Fruit fly (Drosophila melanogaster) whole organism, embryonic: ENCODE data around the gene Prm.

Experiments
- Abd-B ChIP-seq: fragments of 200-800 bp; sonication (Bioruptor generic); optimal IDR thresholded peaks from 2 replicates; lab custom pipeline; 2018; ENCODE audit warnings: missing biosample characterization, mild to moderate bottlenecking, missing genetic modification characterization, moderate library complexity
- CG10654 ChIP-seq: fragments of 200-800 bp; sonication (Bioruptor generic); optimal IDR thresholded peaks from 2 replicates; lab custom pipeline; 2016; ENCODE audit warnings: missing biosample characterization, missing genetic modification characterization
- CG11247 ChIP-seq: fragments of 200-800 bp; sonication (Bioruptor generic); IDR thresholded peaks from 2 replicates; pipeline ENCODE4 v1.3.6; 2022; ENCODE audit warnings: missing biosample characterization, missing genetic modification characterization
- CG12071 ChIP-seq: fragments of 200-800 bp; sonication (Bioruptor generic); optimal IDR thresholded peaks from 3 replicates; lab custom pipeline; 2018; ENCODE audit warnings: missing biosample characterization, mild to moderate bottlenecking, missing genetic modification characterization
- CG12219 ChIP-seq: fragments of 200-800 bp; sonication (Bioruptor generic); optimal IDR thresholded peaks from 3 replicates; lab custom pipeline; 2018; ENCODE audit warnings: missing biosample characterization, mild to moderate bottlenecking, missing genetic modification characterization
- CG13424 ChIP-seq: fragments of 200-800 bp; sonication (Bioruptor generic); optimal IDR thresholded peaks from 2 replicates; lab custom pipeline; 2019; ENCODE audit warnings: missing biosample characterization, mild to moderate bottlenecking, missing genetic modification characterization, moderate library complexity
- CG14050 ChIP-seq: fragments of 200-800 bp; sonication (Bioruptor generic); IDR thresholded peaks from 3 replicates; pipeline ENCODE4 v1.3.6; 2022; ENCODE audit warnings: missing biosample characterization, missing genetic modification characterization
- CG2678 ChIP-seq: fragments of 200-800 bp; sonication (Bioruptor generic); optimal IDR thresholded peaks from 3 replicates; lab custom pipeline; 2019; ENCODE audit warnings: missing biosample characterization, mild to moderate bottlenecking, missing genetic modification characterization, moderate library complexity
- CG2889 ChIP-seq: fragments of 200-800 bp; sonication (Bioruptor generic); IDR thresholded peaks from 3 replicates; pipeline ENCODE4 v1.3.6; 2022; ENCODE audit warnings: missing biosample characterization, missing genetic modification characterization
- CG34376 ChIP-seq: fragments of 200-800 bp; sonication (Bioruptor generic); optimal IDR thresholded peaks from 2 replicates; lab custom pipeline; 2018; ENCODE audit warnings: missing biosample characterization, mild to moderate bottlenecking, missing genetic modification characterization
- CG5180 ChIP-seq: fragments of 200-800 bp; sonication (Bioruptor generic); optimal IDR thresholded peaks from 3 replicates; lab custom pipeline; 2017; ENCODE audit warnings: missing biosample characterization, missing genetic modification characterization, mild to moderate bottlenecking, moderate library complexity, missing genetic modification reagents
- CG6689 ChIP-seq: fragments of 200-800 bp; sonication (Bioruptor generic); IDR thresholded peaks from 2 replicates; pipeline ENCODE4 v1.3.6; 2022; ENCODE audit warnings: missing biosample characterization, missing genetic modification characterization
- CG6813 ChIP-seq: fragments of 200-800 bp; sonication (Bioruptor generic); optimal IDR thresholded peaks from 2 replicates; lab custom pipeline; 2017; ENCODE audit warnings: missing biosample characterization, missing genetic modification characterization, mild to moderate bottlenecking, moderate library complexity, missing genetic modification reagents
- CG8478 ChIP-seq: fragments of >200 bp; optimal IDR thresholded peaks from 2 replicates; lab custom pipeline; 2018
- CTCF ChIP-seq: fragments of 200-800 bp; sonication (Bioruptor generic); optimal IDR thresholded peaks from 2 replicates; lab custom pipeline; 2017; ENCODE audit warnings: missing biosample characterization, mild to moderate bottlenecking, missing genetic modification characterization, moderate library complexity
- CrebB ChIP-seq: fragments of 200-800 bp; sonication (Bioruptor generic); optimal IDR thresholded peaks from 3 replicates; lab custom pipeline; 2018; ENCODE audit warnings: missing biosample characterization, mild to moderate bottlenecking, missing genetic modification characterization
- H15 ChIP-seq: fragments of 200-800 bp; sonication (Bioruptor generic); IDR thresholded peaks from 3 replicates; pipeline ENCODE4 v1.3.6; 2022; ENCODE audit warnings: missing biosample characterization, missing genetic modification characterization
- Hey ChIP-seq: fragments of 200-800 bp; sonication (Bioruptor generic); optimal IDR thresholded peaks from 3 replicates; lab custom pipeline; 2018; ENCODE audit warnings: missing biosample characterization, mild to moderate bottlenecking, missing genetic modification characterization
- Lhr ChIP-seq: fragments of 200-800 bp; sonication (Bioruptor generic); optimal IDR thresholded peaks from 3 replicates; lab custom pipeline; 2017; ENCODE audit warnings: mild to moderate bottlenecking, missing biosample characterization, missing genetic modification reagents, missing genetic modification characterization
- Med ChIP-seq: fragments of 200-800 bp; sonication (Bioruptor generic); peaks from one replicate; lab custom pipeline; 2016; ENCODE audit warnings: missing biosample characterization, missing genetic modification characterization, mild to moderate bottlenecking, inconsistent platforms, moderate library complexity
- Opbp ChIP-seq: fragments of 200-800 bp; sonication (Bioruptor generic); IDR thresholded peaks from 3 replicates; pipeline ENCODE4 v1.3.6; 2022; ENCODE audit warnings: missing biosample characterization, missing genetic modification characterization; ENCODE audit not compliant: partially characterized antibody
- Optix ChIP-seq: fragments of 200-800 bp; sonication (Bioruptor generic); IDR thresholded peaks from 3 replicates; pipeline ENCODE4 v1.3.6; 2022; ENCODE audit warnings: missing biosample characterization, missing genetic modification characterization
- PHDP ChIP-seq: fragments of 200-800 bp; sonication (Bioruptor generic); optimal IDR thresholded peaks from 3 replicates; lab custom pipeline; 2018; ENCODE audit warnings: missing biosample characterization, mild to moderate bottlenecking, missing genetic modification characterization, moderate library complexity
- Stat92E ChIP-seq, 3 experiments: fragments of >200 bp in 2 of 3; fragments of 200-800 bp in 1 of 3; sonication (Bioruptor generic) in 1 of 3; optimal IDR thresholded peaks; 2 replicates each; lab custom pipeline; 2017 to 2019; ENCODE audit warnings: missing biosample characterization in 3 of 3, missing genetic modification characterization in 3 of 3, mild to moderate bottlenecking in 1 of 3, moderate library complexity in 1 of 3
- YL-1 ChIP-seq: fragments of 200-800 bp; sonication (Bioruptor generic); optimal IDR thresholded peaks from 3 replicates; lab custom pipeline; 2017; ENCODE audit warnings: missing biosample characterization, mild to moderate bottlenecking, missing genetic modification characterization
- crol ChIP-seq: fragments of 200-800 bp; sonication (Bioruptor generic); IDR thresholded peaks from 2 replicates; pipeline ENCODE4 v1.3.6; 2022; ENCODE audit warnings: missing biosample characterization, missing genetic modification characterization
- dimm ChIP-seq: fragments of 200-800 bp; sonication (Bioruptor generic); IDR thresholded peaks from 2 replicates; pipeline ENCODE4 v1.3.6; 2022; ENCODE audit warnings: missing biosample characterization, missing genetic modification characterization
- exex ChIP-seq: fragments of 200-800 bp; sonication (Bioruptor generic); optimal IDR thresholded peaks from 4 replicates; lab custom pipeline; 2018; ENCODE audit warnings: missing biosample characterization, mild to moderate bottlenecking, missing genetic modification characterization, moderate library complexity
- fd3F ChIP-seq: fragments of 200-800 bp; sonication (Bioruptor generic); optimal IDR thresholded peaks from 2 replicates; lab custom pipeline; 2018; ENCODE audit warnings: missing biosample characterization, mild to moderate bottlenecking, missing genetic modification characterization, moderate library complexity
- grn ChIP-seq: fragments of 200-800 bp; sonication (Bioruptor generic); optimal IDR thresholded peaks from 3 replicates; lab custom pipeline; 2017; ENCODE audit warnings: missing biosample characterization, missing genetic modification characterization
- inv ChIP-seq: fragments of 200-800 bp; sonication (Bioruptor generic); IDR thresholded peaks from 2 replicates; pipeline ENCODE4 v1.3.6; 2022; ENCODE audit warnings: missing biosample characterization, missing genetic modification characterization; ENCODE audit not compliant: partially characterized antibody
- ken ChIP-seq: fragments of 200-800 bp; sonication (Bioruptor generic); IDR thresholded peaks from 3 replicates; pipeline ENCODE4 v1.3.6; 2022; ENCODE audit warnings: missing biosample characterization, missing genetic modification characterization
- mirr ChIP-seq: fragments of 200-800 bp; sonication (Bioruptor generic); optimal IDR thresholded peaks from 3 replicates; lab custom pipeline; 2018; ENCODE audit warnings: missing biosample characterization, mild to moderate bottlenecking, missing genetic modification characterization
- mld ChIP-seq: fragments of 200-800 bp; sonication (Bioruptor generic); IDR thresholded peaks from 3 replicates; pipeline ENCODE4 v1.3.6; 2022; ENCODE audit warnings: missing biosample characterization, missing genetic modification characterization; ENCODE audit not compliant: partially characterized antibody
- nom ChIP-seq: fragments of 200-800 bp; sonication (Bioruptor generic); optimal IDR thresholded peaks from 2 replicates; lab custom pipeline; 2017; ENCODE audit warnings: missing biosample characterization, missing genetic modification characterization, mild to moderate bottlenecking, moderate library complexity, missing genetic modification reagents
- otp ChIP-seq: fragments of 200-800 bp; sonication (Bioruptor generic); IDR thresholded peaks from 3 replicates; pipeline ENCODE4, ENCODE4 v1.3.6; 2022; ENCODE audit warnings: missing biosample characterization, missing genetic modification characterization
- row ChIP-seq: fragments of 200-800 bp; sonication (Bioruptor generic); IDR thresholded peaks from 3 replicates; pipeline ENCODE4 v1.3.6; 2022; ENCODE audit warnings: missing biosample characterization, missing genetic modification characterization
- sd ChIP-seq: fragments of 200-800 bp; sonication (Bioruptor generic); optimal IDR thresholded peaks from 3 replicates; lab custom pipeline; 2018; ENCODE audit warnings: missing biosample characterization, mild to moderate bottlenecking, missing genetic modification characterization, moderate library complexity
- slbo ChIP-seq: fragments of 200-800 bp; sonication (Bioruptor generic); IDR thresholded peaks from 2 replicates; pipeline ENCODE4 v1.3.6; 2022; ENCODE audit warnings: missing biosample characterization, missing genetic modification characterization
- sug ChIP-seq: fragments of 200-800 bp; optimal IDR thresholded peaks from 2 replicates; lab custom pipeline; 2019; ENCODE audit warnings: missing biosample characterization, mild to moderate bottlenecking, missing genetic modification characterization, moderate library complexity
- tgo ChIP-seq: fragments of 200-800 bp; sonication (Bioruptor generic); IDR thresholded peaks from 3 replicates; pipeline ENCODE4 v1.3.6; 2022; ENCODE audit warnings: missing biosample characterization, missing genetic modification characterization
- usp ChIP-seq: fragments of >200 bp; optimal IDR thresholded peaks from 2 replicates; lab custom pipeline; 2017; ENCODE audit warnings: missing biosample characterization, missing genetic modification characterization

Prm gene

dm6 chr3L:8777313-8777924 is 32.3 kb upstream of the Prm start:
- no peak for TF ChIP-seq CG13424 (tag; lab: Kevin White, UChicago)
- peak; percentile 59 for TF ChIP-seq exex (tag; lab: Kevin White, UChicago)
- no peak for TF ChIP-seq crol (GFP tag; lab: Robert Waterston, UW)

DNA sequence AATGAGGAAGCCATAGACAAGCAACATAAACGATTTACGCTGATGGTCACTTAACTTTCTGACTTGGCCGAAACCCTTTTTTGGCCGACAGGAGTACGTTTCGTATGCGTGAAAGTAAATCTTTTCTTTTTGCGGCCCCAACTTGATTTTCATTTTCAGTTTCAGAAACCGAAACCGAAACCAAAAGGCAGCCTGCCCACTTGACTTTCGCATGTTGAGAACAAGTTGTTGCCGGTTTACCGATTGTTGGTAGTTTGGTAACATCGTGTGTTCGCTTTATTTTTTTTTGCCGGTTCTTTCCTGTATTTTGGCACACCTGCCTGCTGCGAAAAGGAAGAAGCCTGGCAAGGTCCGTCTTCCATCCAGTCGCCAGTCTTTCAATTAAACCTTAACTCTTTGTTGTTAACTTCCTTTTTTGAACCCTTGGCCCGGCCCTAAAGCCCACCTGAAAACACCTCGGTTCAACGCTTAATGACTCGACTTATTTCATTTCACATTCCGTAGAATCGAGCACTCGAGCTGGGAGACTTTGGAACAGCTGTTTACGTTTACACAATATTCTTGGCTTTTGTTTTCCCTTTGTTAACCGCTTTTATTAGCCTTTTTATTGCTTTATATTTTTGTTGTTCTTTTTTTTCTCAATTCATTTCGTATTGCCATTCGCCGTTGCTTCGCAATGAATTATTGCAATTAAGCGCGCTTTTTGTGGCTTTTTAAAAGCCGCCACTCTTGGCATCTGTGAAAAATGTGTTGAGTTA is 30.0 kb upstream of the Prm start:
- TF ChIP-seq CG11247 (GFP tag; lab: Robert Waterston, UW) (no peak), mld (no peak), PHDP (tag; lab: Kevin White, UChicago) (no peak), usp (GFP tag; lab: Kevin White, UChicago) (no peak), H15 (GFP tag; lab: Robert Waterston, UW) (no peak), CrebB (tag; lab: Kevin White, UChicago) (no peak), Opbp (GFP tag; lab: Robert Waterston, UW) (no peak), CG5180 (GFP tag; lab: Kevin White, UChicago) (no peak), otp (GFP tag; lab: Robert Waterston, UW) (no peak), CG12071 (GFP tag; lab: Kevin White, UChicago) (no peak), CG6813 (GFP tag; lab: Kevin White, UChicago) (no peak), crol (GFP tag; lab: Robert Waterston, UW) (no peak), tgo (GFP tag; lab: Robert Waterston, UW) (no peak), Med (GFP tag; lab: Kevin White, UChicago) (peak; percentile 15), nom (GFP tag; lab: Kevin White, UChicago) (peak; percentile 86), row (GFP tag; lab: Robert Waterston, UW) (no peak), CG2678 (tag; lab: Kevin White, UChicago) (no peak)

DNA sequence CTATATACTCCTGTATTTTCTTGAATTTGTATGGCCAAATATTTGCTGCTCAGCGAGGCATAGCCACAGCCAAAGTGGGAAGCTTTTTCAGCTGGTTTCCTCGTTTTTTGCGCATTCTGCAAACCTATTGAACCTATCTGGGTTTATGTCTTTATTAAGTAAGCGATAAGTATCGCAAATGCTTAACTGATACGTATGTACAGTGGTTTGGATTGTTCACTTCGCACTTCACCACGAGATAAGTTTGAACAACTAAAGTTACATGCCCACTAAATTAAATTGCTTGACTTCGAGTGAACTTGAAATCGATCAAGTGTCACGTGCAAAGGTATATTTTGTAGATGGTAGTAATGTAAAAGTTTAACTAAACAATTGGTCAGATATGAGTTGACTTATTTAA is 28.6 kb upstream of the Prm start:
- TF ChIP-seq Abd-B (GFP tag; lab: Kevin White, UChicago), result no peak
- TF ChIP-seq inv (GFP tag; lab: Robert Waterston, UW), result no peak
- TF ChIP-seq Optix (GFP tag; lab: Robert Waterston, UW), result no peak
- no peak for TF ChIP-seq CG8478 (lab: Kevin White, UChicago)
- TF ChIP-seq sd (tag; lab: Kevin White, UChicago), result peak; percentile 29
- peak; percentile 20 for TF ChIP-seq sug
- no peak for TF ChIP-seq CrebB (tag; lab: Kevin White, UChicago)
- TF ChIP-seq mirr (GFP tag; lab: Kevin White, UChicago), result peak; percentile 9
- peak; percentile 58 for TF ChIP-seq exex (tag; lab: Kevin White, UChicago)
- TF ChIP-seq grn (GFP tag; lab: Kevin White, UChicago), result peak; percentile 14
- TF ChIP-seq CG10654 (GFP tag; lab: Kevin White, UChicago), result no peak

DNA sequence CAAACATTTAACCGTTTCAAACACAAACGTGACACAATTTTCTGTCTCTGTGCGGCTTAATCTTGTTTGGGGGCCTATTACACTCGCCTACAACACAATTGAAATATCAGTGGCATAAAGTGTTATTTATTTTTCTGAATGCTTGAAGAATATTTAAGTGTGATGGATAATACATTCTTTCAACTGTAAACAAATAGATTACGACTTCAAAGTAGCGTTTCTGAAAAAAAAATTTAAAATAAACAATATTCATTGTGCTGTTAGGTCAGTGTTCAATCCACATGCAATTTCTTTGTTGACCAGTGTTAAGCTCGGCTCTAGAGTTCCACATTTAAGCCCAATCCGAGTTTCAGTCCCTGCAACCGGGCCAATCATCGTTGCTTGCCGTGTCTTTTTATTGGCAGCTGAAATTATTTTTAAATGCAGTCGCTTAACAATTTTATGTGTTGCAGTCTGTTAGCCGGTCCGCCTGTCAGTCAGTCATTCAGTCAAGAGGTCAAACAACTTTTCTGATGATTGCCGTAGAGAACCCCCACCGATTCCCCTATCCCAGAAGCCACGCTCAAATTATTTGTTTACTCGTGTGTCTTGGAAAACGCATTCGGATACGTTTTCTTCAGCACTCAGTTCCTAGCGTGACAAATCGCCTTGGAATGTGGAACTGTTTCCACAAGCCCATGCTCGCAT is 28.0 kb upstream of the Prm start:
- TF ChIP-seq YL-1 (no peak), Hey (no peak), fd3F (GFP tag; lab: Kevin White, UChicago) (peak; percentile 52), Opbp (GFP tag; lab: Robert Waterston, UW) (no peak), CG34376 (GFP tag; lab: Kevin White, UChicago) (no peak), CG6689 (GFP tag; lab: Robert Waterston, UW) (peak; percentile 78), CG2889 (GFP tag; lab: Robert Waterston, UW) (peak; percentile 44; the same call in 1 of the 3 replicates), Lhr (GFP tag; lab: Kevin White, UChicago) (peak; percentile 39), CG12219 (peak; percentile 83), CTCF (GFP tag; lab: Kevin White, UChicago) (no peak), slbo (GFP tag; lab: Robert Waterston, UW) (0 out of 2 replicates have a peak, but pooled peaks have one; percentile 36), ken (GFP tag; lab: Robert Waterston, UW) (peak; percentile 22; the same call in 1 of the 3 replicates), CG14050 (GFP tag; lab: Robert Waterston, UW) (peak; percentile 59), dimm (GFP tag; lab: Robert Waterston, UW) (0 out of 2 replicates have a peak, but pooled peaks have one; percentile 41), Stat92E (GFP tag; optimal IDR thresholded peaks at IDR 0.05; lab: Kevin White, UChicago) (peak in 1 of 3 experiments; percentile 6)
